Fruit fly (Drosophila melanogaster) S2 (cell line): ENCODE measurements around the gene dar1.

ENCODE experiments used
- CG8478 ChIP-seq: fragments of >200 bp; optimal IDR thresholded peaks from 2 replicates; lab custom pipeline; 2018
- CTCF ChIP-seq, 2 experiments: fragments of >200 bp; optimal IDR thresholded peaks; 2 replicates each; lab custom pipeline; 2018

The dar1 gene

DNA sequence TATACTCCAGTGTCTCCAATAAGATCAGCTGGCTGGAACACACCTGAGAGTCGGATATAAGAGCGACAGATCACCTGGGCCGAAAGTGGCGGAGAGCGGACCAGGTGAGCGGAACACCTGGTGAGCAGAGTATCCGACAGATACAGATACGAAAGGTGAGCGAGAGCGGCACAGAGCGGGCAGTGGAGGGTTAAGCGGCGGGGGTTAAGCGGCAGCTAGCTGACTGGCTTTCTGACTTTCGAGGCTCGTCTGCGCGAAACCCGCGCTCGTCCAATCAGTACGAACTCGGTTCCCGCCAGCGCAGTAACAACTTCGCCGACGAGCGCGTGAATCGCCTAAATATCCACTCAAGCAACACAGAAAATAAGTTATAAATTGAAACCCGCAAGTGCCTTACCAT lies at the start of gene dar1:
Gene dar1 (plus strand): TSS at position 284 of the 400 bp plus-strand sequence.
- TF ChIP-seq CG8478 (lab: Kevin White, UChicago) (no peak), CTCF (optimal IDR thresholded peaks at IDR 0.05; lab: Kevin White, UChicago) (no peak)

- TF ChIP-seq CTCF (optimal IDR thresholded peaks at IDR 0.05; lab: Kevin White, UChicago) (no peak), CG8478 (lab: Kevin White, UChicago) (no peak)
Observed at dm6 chr3L:3593558-3593957, 32.6 kb upstream of the dar1 start.

DNA sequence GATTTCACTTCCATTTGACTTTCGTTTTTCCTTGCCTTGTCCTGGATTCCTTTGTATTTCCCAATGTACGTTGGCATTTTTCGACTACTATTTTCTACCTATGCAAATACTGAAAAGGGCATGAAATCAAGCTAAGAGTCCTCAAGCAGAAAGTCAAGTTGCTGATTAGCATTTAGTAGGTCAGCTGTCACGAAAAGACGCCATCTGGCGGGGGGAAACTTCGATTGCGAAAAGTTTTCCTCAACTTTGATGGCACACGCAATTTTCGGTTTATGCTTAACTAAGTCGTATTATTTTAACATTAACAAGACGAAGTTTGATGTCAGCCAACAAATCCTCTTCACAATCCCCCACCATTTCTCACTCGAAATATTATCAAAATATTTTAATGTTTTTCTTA lies 29.8 kb upstream of the dar1 start:
- TF ChIP-seq CTCF (optimal IDR thresholded peaks at IDR 0.05; lab: Kevin White, UChicago) (peak; percentile 72 to 73), CG8478 (lab: Kevin White, UChicago) (no peak)

dm6 chr3L:3606986-3607385 lies 19.2 kb upstream of the dar1 start:
- no peak for TF ChIP-seq CG8478 (lab: Kevin White, UChicago)
- TF ChIP-seq CTCF (optimal IDR thresholded peaks at IDR 0.05; lab: Kevin White, UChicago): no peak

- TF ChIP-seq CTCF (optimal IDR thresholded peaks at IDR 0.05; lab: Kevin White, UChicago) (no peak), CG8478 (lab: Kevin White, UChicago) (no peak)
Observed at dm6 chr3L:3611892-3612291, 14.3 kb upstream of the dar1 start, which contains the start of gene CG10359. CG10359 (plus strand) TSS chr3L:3612192.

DNA sequence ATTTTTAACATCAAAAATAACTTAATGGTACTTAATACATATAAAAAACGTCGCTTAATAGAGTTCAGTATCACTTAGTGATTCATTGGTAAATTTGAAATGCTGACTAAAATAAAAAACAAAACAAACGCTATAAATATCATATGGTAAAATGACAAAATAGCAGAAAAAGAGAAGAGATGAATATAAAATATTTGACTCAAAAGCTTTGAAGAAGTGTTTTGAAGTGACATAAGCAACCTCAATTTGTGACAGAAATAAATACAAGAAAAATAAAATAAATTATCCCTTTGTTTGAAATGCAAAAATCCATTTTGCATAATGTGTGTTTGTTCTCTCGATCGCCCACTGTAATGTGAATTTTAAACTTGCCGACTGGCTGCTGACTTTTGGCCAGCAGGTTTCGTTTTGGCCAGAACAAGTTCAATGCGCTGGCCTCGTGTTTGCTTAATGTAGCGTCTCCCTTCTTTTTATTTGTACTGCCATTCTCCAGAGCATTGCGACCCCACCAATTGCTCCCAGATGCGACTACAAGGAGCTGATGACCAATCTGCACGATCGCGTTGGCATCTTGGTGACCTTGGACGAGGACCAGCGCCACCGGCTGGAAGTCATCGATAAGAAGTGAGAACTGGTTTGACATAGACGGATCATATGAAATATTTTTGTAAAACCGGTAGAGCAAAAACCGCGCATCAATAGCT lies 13.4 kb upstream of the dar1 start:
- TF ChIP-seq CTCF (optimal IDR thresholded peaks at IDR 0.05; lab: Kevin White, UChicago): no peak
- no peak for TF ChIP-seq CG8478 (lab: Kevin White, UChicago)

- no peak for TF ChIP-seq CTCF (optimal IDR thresholded peaks at IDR 0.05; lab: Kevin White, UChicago)
- no peak for TF ChIP-seq CG8478 (lab: Kevin White, UChicago)
Observed at dm6 chr3L:3615082-3615481, 11.1 kb upstream of the dar1 start, which contains the start of gene CG10357. CG10357 (plus strand) TSS chr3L:3615382.

DNA sequence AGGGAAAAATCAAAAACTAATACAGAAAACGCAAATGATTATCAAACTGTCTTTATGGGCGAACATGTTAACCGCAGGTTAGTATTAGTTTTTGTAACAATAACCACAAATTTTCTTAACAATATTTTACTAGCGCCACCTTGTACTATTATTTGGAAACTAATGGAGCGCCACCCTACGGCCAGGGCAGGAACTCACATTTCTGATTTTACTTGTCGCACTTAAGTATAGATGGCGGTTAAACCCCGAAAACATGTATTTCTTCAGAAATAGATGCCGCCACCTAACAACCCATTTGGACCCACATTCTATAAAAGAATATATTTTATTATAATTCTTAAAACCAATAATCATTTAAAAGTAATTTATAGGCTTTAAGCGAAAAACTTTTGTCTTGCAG lies 9.8 kb upstream of the dar1 start:
- no peak for TF ChIP-seq CG8478 (lab: Kevin White, UChicago)
- peak; percentile 96 to 99 for TF ChIP-seq CTCF (optimal IDR thresholded peaks at IDR 0.05; lab: Kevin White, UChicago)

DNA sequence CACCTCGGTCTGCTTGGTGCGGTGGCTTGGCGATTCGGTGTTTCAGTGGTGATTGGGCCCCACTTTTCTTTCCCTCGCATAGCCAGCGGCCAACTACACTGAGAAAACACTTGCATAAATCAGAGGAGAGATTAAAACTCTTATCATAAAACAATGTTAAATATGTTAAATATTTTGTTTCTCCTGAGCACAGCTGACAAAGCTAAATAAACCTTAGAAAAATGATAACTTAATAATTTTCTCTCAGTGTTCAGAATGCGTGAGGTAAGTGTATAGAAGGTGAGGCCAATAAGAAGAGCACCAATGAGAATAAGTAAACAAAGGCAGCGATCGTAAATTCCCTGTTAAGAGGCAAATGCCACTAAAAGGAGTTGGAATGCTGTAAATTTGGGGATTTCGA lies 8.9 kb upstream of the dar1 start:
- no peak for TF ChIP-seq CTCF (optimal IDR thresholded peaks at IDR 0.05; lab: Kevin White, UChicago)
- no peak for TF ChIP-seq CG8478 (lab: Kevin White, UChicago)

DNA sequence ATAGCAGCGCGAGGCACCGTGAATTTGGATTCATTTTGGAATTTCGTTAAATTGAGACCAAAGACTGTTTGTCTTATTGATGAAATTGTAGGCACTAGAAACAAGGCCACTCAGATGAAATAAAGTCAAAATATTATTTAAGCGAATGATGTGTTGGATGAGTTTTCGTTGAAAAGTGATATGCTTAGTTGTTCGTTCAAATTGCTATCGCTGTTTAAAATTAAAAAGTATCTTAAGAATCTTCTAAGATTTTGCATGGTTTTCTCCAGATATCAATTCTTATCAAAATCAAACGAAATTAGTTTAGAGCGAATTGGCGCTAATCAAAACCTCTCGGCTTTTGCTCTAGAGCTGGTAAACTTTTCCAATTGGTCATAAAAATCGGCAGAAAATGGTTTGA lies 5.2 kb upstream of the dar1 start, which contains the start of gene CG14974:
Gene CG14974 (minus strand): TSS at position 101 of the 400 bp plus-strand sequence.
- TF ChIP-seq CG8478 (lab: Kevin White, UChicago) (no peak), CTCF (optimal IDR thresholded peaks at IDR 0.05; lab: Kevin White, UChicago) (no peak)

dm6 chr3L:3624876-3625275 lies 1.3 kb upstream of the dar1 start:
- TF ChIP-seq CG8478 (lab: Kevin White, UChicago) (no peak), CTCF (optimal IDR thresholded peaks at IDR 0.05; lab: Kevin White, UChicago) (no peak)

- TF ChIP-seq CTCF (optimal IDR thresholded peaks at IDR 0.05; lab: Kevin White, UChicago) (no peak), CG8478 (lab: Kevin White, UChicago) (no peak)
Observed at dm6 chr3L:3632500-3633183, 6.5 kb downstream of the dar1 start.

DNA sequence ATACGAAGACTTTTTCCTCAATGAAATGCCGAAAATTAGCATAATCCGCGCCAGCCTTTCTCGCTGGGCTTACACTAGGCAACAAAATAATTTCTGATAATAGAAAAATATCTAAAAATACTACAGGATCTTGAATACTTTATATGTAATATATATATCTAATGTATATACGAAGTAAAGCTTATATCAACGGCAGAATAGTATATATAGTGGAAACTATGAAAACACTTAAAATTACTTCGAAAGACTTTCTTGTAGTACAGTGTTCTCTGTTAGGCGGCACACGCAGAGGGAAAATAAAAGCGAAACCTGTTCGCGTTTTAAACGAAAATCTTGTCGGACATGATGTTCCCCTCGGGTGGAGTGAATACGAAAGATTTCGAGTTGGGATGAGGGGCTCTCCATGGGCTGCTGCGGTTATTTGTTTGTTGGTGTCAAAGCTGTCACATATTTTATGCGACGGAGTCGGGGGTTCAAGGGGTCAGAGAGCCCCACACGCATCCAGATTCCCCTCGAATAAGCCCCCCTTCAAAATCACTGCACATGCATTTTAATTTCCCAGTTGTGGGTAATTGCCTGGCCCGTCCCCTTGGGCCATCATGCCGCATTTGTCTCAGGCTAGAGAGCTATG lies 8.1 kb downstream of the dar1 start:
- TF ChIP-seq CG8478 (lab: Kevin White, UChicago) (no peak), CTCF (optimal IDR thresholded peaks at IDR 0.05; lab: Kevin White, UChicago) (no peak)

DNA sequence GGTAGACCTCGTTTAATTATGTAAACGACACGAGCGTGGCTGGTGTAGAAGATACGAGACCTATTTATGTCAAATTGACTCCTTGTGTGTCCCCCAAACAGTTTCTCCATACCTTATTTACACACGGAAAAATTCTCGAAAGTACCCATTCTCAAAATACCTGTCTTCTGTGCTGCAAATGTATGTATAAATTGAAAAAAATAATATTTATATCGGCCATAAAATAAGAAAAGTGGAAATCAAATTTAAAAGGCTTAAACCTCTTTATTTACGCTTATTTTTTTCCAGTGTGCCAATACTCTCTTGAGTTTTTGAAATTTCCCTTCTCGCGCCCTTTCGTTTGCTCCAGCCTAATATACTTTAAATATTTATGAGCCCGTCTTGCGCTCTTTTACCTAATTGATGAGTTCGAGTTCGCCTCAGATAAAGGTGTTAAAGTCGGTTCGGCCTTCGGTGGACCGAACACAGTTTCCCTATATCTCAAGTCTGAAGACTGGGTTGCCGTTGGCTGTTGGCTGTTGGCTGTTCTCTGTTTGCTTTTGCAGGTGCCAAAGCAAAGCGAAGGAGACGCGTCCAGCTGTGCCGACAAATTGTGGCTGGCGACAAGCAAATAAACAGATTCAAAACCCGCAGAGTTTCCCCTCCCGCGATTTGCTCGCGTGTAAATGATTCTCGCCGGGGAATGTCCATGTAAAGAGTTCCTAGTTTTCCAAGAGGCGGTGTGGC lies 12.6 kb downstream of the dar1 start:
- TF ChIP-seq CG8478 (lab: Kevin White, UChicago) (no peak), CTCF (optimal IDR thresholded peaks at IDR 0.05; lab: Kevin White, UChicago) (no peak)
